Worm (Caenorhabditis elegans): ENCODE results near the gene npr-9.

npr-9 gene

DNA sequence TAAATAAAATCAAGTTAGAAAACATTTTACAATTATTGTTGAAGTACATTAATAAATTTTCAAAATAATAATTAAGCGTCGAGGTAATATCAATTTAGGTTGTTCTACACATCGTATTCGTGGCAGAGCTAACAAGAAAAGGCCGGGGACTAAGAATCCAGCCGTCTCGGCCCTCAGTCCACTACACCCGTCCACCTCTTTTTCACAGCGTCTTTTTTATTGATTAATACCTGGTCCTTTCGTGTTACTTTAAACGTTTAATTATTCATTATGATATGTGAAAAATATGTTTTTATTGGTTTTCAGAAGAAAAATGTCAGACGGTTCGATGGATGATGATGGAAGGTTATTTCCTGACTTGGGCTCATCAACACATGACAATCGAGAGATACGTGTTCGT lies 22.5 kb upstream of the npr-9 start, which contains the start of gene vhl-1:
Gene vhl-1, plus strand, starts transcription at position 301 of the 400 bp plus-strand sequence.
- TF ChIP-seq pqm-1 (tag; optimal IDR thresholded peaks at IDR 0.05) (no peak), mes-2 (tag; optimal IDR thresholded peaks at IDR 0.05; ENCODE audit: poor library complexity, severe bottlenecking) (peak; percentile 54), hmg-1.1 (GFP tag; IDR thresholded peaks at IDR 0.05) (0 out of 2 replicates have a peak, but pooled peaks have one; percentile 11), hif-1 (tag; optimal IDR thresholded peaks at IDR 0.05) (no peak), ceh-32 (tag; optimal IDR thresholded peaks at IDR 0.05; ENCODE audit: poor library complexity) (no peak), ctbp-1 (GFP tag; IDR thresholded peaks at IDR 0.05) (no peak), tra-1 (GFP tag; IDR thresholded peaks at IDR 0.05) (no peak), R02D3.7 (tag; optimal IDR thresholded peaks at IDR 0.05) (no peak), mxl-2 (GFP tag; conservative IDR thresholded peaks at IDR 0.05) (no peak), nhr-102 (tag; optimal IDR thresholded peaks at IDR 0.05) (no peak)

DNA sequence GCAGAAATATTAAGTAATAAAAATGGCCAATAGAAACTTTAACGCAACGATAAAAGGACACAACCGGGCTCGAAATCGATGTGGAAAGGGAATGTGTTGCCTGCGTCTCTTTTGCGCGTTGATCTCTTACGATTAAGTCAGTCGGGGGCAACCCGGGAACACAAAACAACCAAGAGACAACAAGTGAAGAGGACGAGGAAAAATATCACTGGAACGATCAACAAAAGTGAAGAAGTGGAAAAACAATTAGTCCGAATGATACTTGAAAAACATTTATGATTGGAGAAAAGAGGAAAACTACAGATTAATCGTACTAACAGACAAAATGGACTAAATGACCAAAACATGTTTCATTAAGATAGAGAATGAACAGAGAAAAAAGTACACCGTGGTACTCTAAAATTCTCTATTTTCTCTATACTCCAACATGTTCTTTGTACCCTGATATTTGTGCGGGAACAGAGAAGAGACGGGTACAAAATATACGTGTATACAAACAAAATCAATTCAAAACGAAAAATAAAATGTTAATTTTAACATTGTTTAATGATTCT lies 19.2 kb upstream of the npr-9 start, which contains the start of gene F08G12.5:
Gene F08G12.5, minus strand, starts transcription at position 1 of the 554 bp plus-strand sequence.
- TF ChIP-seq nhr-28 (tag; optimal IDR thresholded peaks at IDR 0.05) (peak; percentile 74), nhr-77 (tag; optimal IDR thresholded peaks at IDR 0.05) (no peak), dmd-6 (GFP tag; IDR thresholded peaks at IDR 0.05) (no peak), nhr-6 (tag; optimal IDR thresholded peaks at IDR 0.05) (no peak), mdt-29 (GFP tag; IDR thresholded peaks at IDR 0.05) (no peak), unc-62 (GFP tag; optimal IDR thresholded peaks at IDR 0.05 in 1 of 2) (peak in 1 of 2 experiments; percentile 75), unc-62 (tag; optimal IDR thresholded peaks at IDR 0.05) (no peak), hlh-11 (tag; optimal IDR thresholded peaks at IDR 0.05) (peak; percentile 49), daf-16 (GFP tag; optimal IDR thresholded peaks at IDR 0.05) (peak in 1 of 2 experiments; percentile 86), daf-16 (tag; optimal IDR thresholded peaks at IDR 0.05) (peak; percentile 81)

DNA sequence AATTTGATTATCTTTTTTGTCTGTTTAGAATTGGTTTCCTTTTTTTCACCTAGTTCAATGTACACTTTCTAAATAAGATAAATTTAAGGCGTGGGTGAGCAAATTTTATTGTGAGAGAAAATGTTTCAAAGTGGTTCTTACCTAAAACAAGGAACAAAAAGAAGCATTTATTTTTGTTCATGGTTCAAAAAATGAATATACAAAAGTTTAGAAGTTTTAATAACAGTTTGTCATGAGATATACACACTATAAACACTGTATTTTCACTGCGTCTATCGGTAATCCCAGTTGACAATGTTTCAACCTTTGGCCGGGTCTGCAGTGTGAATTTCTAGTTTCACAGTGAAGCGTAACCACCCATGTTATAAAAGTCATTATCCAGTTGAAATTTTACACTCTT lies 14.1 kb upstream of the npr-9 start, which contains the start of gene F08G12.11:
Gene F08G12.11, minus strand, starts transcription at position 181 of the 400 bp plus-strand sequence.
- peak in 1 of 2 experiments; percentile 91 for TF ChIP-seq unc-62 (GFP tag; optimal IDR thresholded peaks at IDR 0.05 in 1 of 2)
- TF ChIP-seq unc-62 (tag; optimal IDR thresholded peaks at IDR 0.05) = no peak
- no peak for TF ChIP-seq lsy-2 (tag; optimal IDR thresholded peaks at IDR 0.05)

DNA sequence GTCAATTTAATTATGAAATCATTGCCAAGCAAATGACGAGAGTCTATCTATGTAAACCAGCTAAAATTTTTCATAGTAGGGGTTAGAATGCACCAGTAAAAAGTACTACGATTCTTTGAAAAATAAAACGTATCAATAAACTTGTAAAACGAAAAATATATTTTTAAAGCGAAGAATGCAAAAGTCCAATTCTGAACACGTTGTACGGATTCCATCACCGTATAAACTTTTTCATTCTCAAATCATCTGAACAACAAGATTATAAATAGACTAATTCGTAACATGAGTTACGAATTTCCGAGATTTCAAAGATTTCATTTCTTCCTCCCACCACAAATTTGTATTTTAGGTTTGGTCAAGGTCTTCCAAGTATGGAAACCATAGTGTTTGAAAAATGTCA lies 12.8 kb upstream of the npr-9 start, which contains the start of gene nlp-57:
Gene nlp-57, plus strand, starts transcription at position 301 of the 400 bp plus-strand sequence.
- TF ChIP-seq R02D3.7 (tag; optimal IDR thresholded peaks at IDR 0.05) = no peak
- no peak for TF ChIP-seq ceh-62 (tag; optimal IDR thresholded peaks at IDR 0.05)
- no peak for TF ChIP-seq nhr-25 (tag; optimal IDR thresholded peaks at IDR 0.05; ENCODE audit: borderline replicate concordance, insufficient read depth)
- TF ChIP-seq daf-16 (GFP tag; optimal IDR thresholded peaks at IDR 0.05) = no peak
- TF ChIP-seq daf-16 (tag; optimal IDR thresholded peaks at IDR 0.05) = no peak
- TF ChIP-seq unc-62 (GFP tag; optimal IDR thresholded peaks at IDR 0.05 in 1 of 2) = no peak
- no peak for TF ChIP-seq unc-62 (tag; optimal IDR thresholded peaks at IDR 0.05)
- TF ChIP-seq mep-1 (tag; optimal IDR thresholded peaks at IDR 0.05) = no peak
- TF ChIP-seq ceh-82 (tag; optimal IDR thresholded peaks at IDR 0.05) = no peak
- TF ChIP-seq egl-43 (GFP tag; IDR thresholded peaks at IDR 0.05) = no peak
- no peak for TF ChIP-seq lin-39 (tag; optimal IDR thresholded peaks at IDR 0.05)
- TF ChIP-seq snpc-4 (tag; optimal IDR thresholded peaks at IDR 0.05) = no peak

DNA sequence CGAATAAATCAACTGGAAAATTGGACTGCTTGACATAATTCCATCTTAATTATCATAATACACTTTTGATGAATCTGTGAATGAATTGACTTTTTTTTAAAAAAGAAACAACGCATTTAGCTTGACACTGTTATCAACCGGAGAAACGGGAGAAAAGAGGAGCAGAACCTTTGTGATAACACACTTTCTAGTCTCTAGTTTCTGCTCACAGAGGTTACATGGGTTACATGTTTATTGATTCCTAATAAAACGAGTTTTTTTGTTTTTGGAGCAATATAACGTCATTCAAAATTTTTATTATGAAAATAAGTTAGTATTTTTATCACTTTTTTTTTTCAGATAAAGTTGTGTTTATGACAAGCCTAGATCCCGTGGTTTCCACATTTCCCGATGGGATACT lies 11.6 kb upstream of the npr-9 start, which contains the start of gene hizr-1:
Gene hizr-1, plus strand, starts transcription at position 340 of the 400 bp plus-strand sequence.
- TF ChIP-seq Y5F2A.4 (GFP tag; optimal IDR thresholded peaks at IDR 0.05) = no peak
- peak; percentile 15; the same call in 1 of the 2 replicates for TF ChIP-seq php-3 (GFP tag; IDR thresholded peaks at IDR 0.05)
- peak; percentile 1 for TF ChIP-seq aha-1 (tag)
- peak; percentile 68 for TF ChIP-seq pqm-1 (tag; optimal IDR thresholded peaks at IDR 0.05)
- no peak for TF ChIP-seq lin-29 (GFP tag; IDR thresholded peaks at IDR 0.05)
- TF ChIP-seq nhr-10 (tag; optimal IDR thresholded peaks at IDR 0.05) = no peak
- TF ChIP-seq unc-62 (GFP tag; optimal IDR thresholded peaks at IDR 0.05 in 1 of 2) = no peak
- TF ChIP-seq unc-62 (tag; optimal IDR thresholded peaks at IDR 0.05) = no peak
- peak; percentile 68 for TF ChIP-seq nhr-28 (tag; optimal IDR thresholded peaks at IDR 0.05)
- TF ChIP-seq spr-3 (GFP tag; optimal IDR thresholded peaks at IDR 0.05) = no peak
- TF ChIP-seq dmd-9 (GFP tag; IDR thresholded peaks at IDR 0.05) = no peak
- no peak for TF ChIP-seq madf-5 (GFP tag; IDR thresholded peaks at IDR 0.05)
- TF ChIP-seq Y48G9A.11 (GFP tag; IDR thresholded peaks at IDR 0.05) = no peak
- peak; percentile 26 for TF ChIP-seq hlh-11 (tag; optimal IDR thresholded peaks at IDR 0.05)
- TF ChIP-seq daf-16 (GFP tag; optimal IDR thresholded peaks at IDR 0.05) = no peak
- TF ChIP-seq daf-16 (tag; optimal IDR thresholded peaks at IDR 0.05) = peak; percentile 68
- TF ChIP-seq egl-27 (tag; optimal IDR thresholded peaks at IDR 0.05) = no peak
- TF ChIP-seq mdl-1 (tag; optimal IDR thresholded peaks at IDR 0.05) = no peak
- TF ChIP-seq mxl-3 (GFP tag; optimal IDR thresholded peaks at IDR 0.05) = no peak
- TF ChIP-seq dve-1 (tag; optimal IDR thresholded peaks at IDR 0.05; ENCODE audit: insufficient read depth) = peak; percentile 36
